Fruit fly (Drosophila melanogaster): ENCODE data around the gene ssp3.
A peak's percentile ranks its signal among the peaks of the same experiment; 100 is the strongest.

ssp3 gene

DNA sequence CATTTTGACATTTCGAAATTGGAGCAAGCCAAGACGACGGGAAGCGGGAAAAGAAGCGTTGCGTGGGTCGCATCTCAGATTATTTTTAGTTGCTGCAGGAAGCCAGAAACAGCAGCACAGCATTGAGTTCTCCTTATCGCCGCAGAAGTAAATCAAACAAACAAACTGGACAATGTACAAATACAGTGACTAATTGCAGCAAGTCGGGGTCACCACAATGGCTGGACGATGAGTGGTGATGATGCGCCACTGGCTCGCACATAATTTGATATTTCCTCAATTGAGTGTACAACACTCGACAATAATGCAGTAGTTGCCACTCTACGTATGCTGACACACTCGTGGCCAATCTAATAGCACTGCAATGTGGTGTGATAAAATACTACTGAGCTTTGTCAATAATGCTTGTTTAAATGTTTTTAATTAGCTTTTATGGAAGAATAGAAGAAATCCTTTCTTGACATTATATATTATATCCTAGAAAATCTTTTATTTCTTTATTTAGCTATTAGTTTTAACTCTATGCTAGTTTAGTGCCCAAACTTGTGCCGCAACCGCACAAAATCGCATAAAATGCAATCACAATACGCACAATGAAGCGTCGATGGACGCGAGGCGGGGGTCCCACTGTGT lies 38.3 kb upstream of the ssp3 start (continued):
- peak; percentile 87 for TF ChIP-seq eg (GFP tag; IDR thresholded peaks at IDR 0.05)
- peak; percentile 49 for TF ChIP-seq CG8632 (GFP tag; optimal IDR thresholded peaks at IDR 0.05)
- peak; percentile 72 for TF ChIP-seq net (GFP tag; optimal IDR thresholded peaks at IDR 0.05)
- TF ChIP-seq CG8119 (GFP tag; IDR thresholded peaks at IDR 0.05): peak; percentile 90
- peak; percentile 21 for TF ChIP-seq Smox (GFP tag; optimal IDR thresholded peaks at IDR 0.05)
- TF ChIP-seq Blimp-1 (GFP tag; optimal IDR thresholded peaks at IDR 0.05): no peak
- TF ChIP-seq Hr4 (GFP tag; optimal IDR thresholded peaks at IDR 0.05): peak; percentile 88
- no peak for TF ChIP-seq Eip93F (GFP tag; optimal IDR thresholded peaks at IDR 0.05)
- TF ChIP-seq cyc (GFP tag; optimal IDR thresholded peaks at IDR 0.05): no peak
- peak; percentile 36 for TF ChIP-seq CG7368 (GFP tag; optimal IDR thresholded peaks at IDR 0.05)
- peak; percentile 61 for TF ChIP-seq fd59A (GFP tag; optimal IDR thresholded peaks at IDR 0.05)
- TF ChIP-seq CG3919 (GFP tag; optimal IDR thresholded peaks at IDR 0.05): peak; percentile 66
- no peak for TF ChIP-seq CG9139 (GFP tag; optimal IDR thresholded peaks at IDR 0.05)
- TF ChIP-seq Lpt (GFP tag; optimal IDR thresholded peaks at IDR 0.05): peak; percentile 84
- peak; percentile 51 for TF ChIP-seq esn (GFP tag; optimal IDR thresholded peaks at IDR 0.05)

DNA sequence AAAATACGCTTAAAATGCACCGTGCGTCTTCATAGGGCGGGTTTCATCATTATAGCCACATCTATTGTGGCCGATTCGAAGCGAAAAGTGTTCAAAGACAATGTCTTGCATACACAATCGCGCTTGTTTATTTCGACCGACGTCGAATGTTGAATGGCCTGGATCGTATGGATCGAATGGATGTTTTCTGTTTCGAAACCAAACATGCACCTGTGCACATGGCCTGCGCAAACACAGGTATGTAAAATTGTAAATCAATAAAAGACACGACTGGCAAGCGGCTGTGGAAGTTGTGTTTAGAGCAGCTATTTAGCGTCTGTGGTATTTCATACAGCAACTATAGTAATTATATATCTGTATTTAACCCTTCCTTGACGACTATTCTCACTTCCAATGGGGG lies 37.7 kb upstream of the ssp3 start:
- TF ChIP-seq CG1621 (tag; optimal IDR thresholded peaks at IDR 0.05): no peak
- no peak for TF ChIP-seq ss (GFP tag; optimal IDR thresholded peaks at IDR 0.05)
- no peak for TF ChIP-seq dac (GFP tag; optimal IDR thresholded peaks at IDR 0.05)
- TF ChIP-seq CG10669 (GFP tag; optimal IDR thresholded peaks at IDR 0.05): no peak
- TF ChIP-seq Hr4 (GFP tag; optimal IDR thresholded peaks at IDR 0.05): no peak
- TF ChIP-seq fkh (GFP tag; optimal IDR thresholded peaks at IDR 0.05): peak; percentile 1

DNA sequence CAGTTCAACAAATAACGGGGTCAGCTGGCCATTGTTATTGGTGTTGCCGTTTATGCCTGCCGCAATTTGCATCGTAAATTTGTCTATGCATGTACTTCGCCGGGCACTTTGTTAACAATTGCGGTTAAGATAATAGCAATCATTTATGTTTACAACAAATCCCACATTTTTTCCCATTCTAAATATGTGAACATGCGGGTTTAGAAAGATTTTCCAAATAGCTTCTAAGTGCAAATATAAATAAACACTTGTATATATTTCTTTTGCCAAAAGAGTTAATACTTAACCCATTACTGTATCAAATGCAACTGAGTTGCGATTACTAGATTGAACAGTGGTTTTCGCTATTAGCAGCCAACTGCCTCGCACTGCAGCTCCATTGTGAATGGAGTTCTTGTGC lies 37.2 kb upstream of the ssp3 start:
- no peak for TF ChIP-seq Ets21C (GFP tag; optimal IDR thresholded peaks at IDR 0.05)
- TF ChIP-seq Sox14 (GFP tag; optimal IDR thresholded peaks at IDR 0.05): no peak
- no peak for TF ChIP-seq CG6808 (GFP tag; optimal IDR thresholded peaks at IDR 0.05)
- TF ChIP-seq ss (GFP tag; optimal IDR thresholded peaks at IDR 0.05): no peak
- peak; percentile 61 for TF ChIP-seq CG15336 (GFP tag; IDR thresholded peaks at IDR 0.05)
- TF ChIP-seq Eip93F (GFP tag; optimal IDR thresholded peaks at IDR 0.05): no peak
- peak; percentile 72 for TF ChIP-seq eg (GFP tag; IDR thresholded peaks at IDR 0.05)
- TF ChIP-seq topi (GFP tag; optimal IDR thresholded peaks at IDR 0.05): no peak
- TF ChIP-seq CG16779 (tag; optimal IDR thresholded peaks at IDR 0.05): no peak
- TF ChIP-seq CG8119 (GFP tag; IDR thresholded peaks at IDR 0.05): peak; percentile 42; the same call in 2 of the 3 replicates
- TF ChIP-seq Eip78C (GFP tag): peak; percentile 45
- no peak for TF ChIP-seq CG11762 (GFP tag; optimal IDR thresholded peaks at IDR 0.05; ENCODE audit: insufficient read depth)
- peak; percentile 11 for TF ChIP-seq pdm3 (GFP tag; optimal IDR thresholded peaks at IDR 0.05)
- TF ChIP-seq achi (GFP tag; optimal IDR thresholded peaks at IDR 0.05): no peak
- TF ChIP-seq Hr4 (GFP tag; optimal IDR thresholded peaks at IDR 0.05): peak; percentile 24
- TF ChIP-seq CG32006 (GFP tag; optimal IDR thresholded peaks at IDR 0.05): peak; percentile 42
- no peak for TF ChIP-seq CG8319 (GFP tag; optimal IDR thresholded peaks at IDR 0.05)
- no peak for TF ChIP-seq Ets96B (tag; optimal IDR thresholded peaks at IDR 0.05)
- TF ChIP-seq CG6276 (GFP tag; optimal IDR thresholded peaks at IDR 0.05): peak; percentile 37
- TF ChIP-seq Met (GFP tag; optimal IDR thresholded peaks at IDR 0.05): no peak
- no peak for TF ChIP-seq Sox102F (GFP tag; optimal IDR thresholded peaks at IDR 0.05)
- TF ChIP-seq net (GFP tag; optimal IDR thresholded peaks at IDR 0.05): no peak
- peak; percentile 34; the same call in 1 of the 2 replicates for TF ChIP-seq CG11294 (GFP tag; IDR thresholded peaks at IDR 0.05)
